Fruit fly (Drosophila melanogaster) Kc167 (cell line): ENCODE data around the gene CG17298.

Experiments
- Sin3A ChIP-seq: fragments of >200 bp; optimal IDR thresholded peaks from 2 replicates; lab custom pipeline; 2018; ENCODE audit warnings: missing external identifiers
- h ChIP-seq: fragments of >200 bp; optimal IDR thresholded peaks from 3 replicates; lab custom pipeline; 2018; ENCODE audit warnings: missing external identifiers
- insv ChIP-seq: fragments of >200 bp; optimal IDR thresholded peaks from 3 replicates; lab custom pipeline; 2018; ENCODE audit warnings: missing external identifiers
- psq ChIP-seq: fragments of >200 bp; optimal IDR thresholded peaks from 2 replicates; lab custom pipeline; 2017; ENCODE audit warnings: missing external identifiers
- ttk ChIP-seq: sonication (Bioruptor generic); optimal IDR thresholded peaks from 2 replicates; lab custom pipeline; 2017; ENCODE audit warnings: missing external identifiers

DNA sequence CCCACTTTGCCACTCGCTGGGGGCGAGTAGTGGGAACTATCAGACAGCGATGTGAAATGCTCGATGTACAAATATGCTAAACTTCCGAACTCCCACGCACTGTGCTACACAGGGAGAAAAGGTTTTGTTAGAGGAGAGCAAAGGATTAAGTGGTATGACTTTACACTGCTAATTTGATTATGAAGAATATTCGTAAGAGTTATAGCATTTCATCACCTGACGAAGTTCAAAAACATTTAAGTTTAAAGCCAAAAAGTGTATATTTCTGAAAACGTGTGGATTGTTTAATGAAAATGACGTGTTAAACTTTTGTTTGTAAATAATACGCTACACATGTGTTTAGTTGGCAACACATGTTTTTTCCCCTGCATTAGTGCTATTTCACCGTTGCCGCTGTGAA, 5.5 kb downstream of the CG17298 start:
- TF ChIP-seq h (lab: Kevin White, UChicago) (no peak), psq (lab: Kevin White, UChicago) (no peak), insv (lab: Kevin White, UChicago) (no peak), ttk (no peak), Sin3A (lab: Kevin White, UChicago) (no peak)
